Worm (Caenorhabditis elegans) whole organism, late embryonic: Measurements from ENCODE around the gene F46F5.11.
"Not testable (repeated sequence)": the region's sequence is repeated elsewhere in the genome, so short reads cannot be mapped to it uniquely, and the experiment has no call there.

Source experiments
- C08G9.2 ChIP-seq: sonication (generic microtip); optimal IDR thresholded peaks from 2 replicates; lab custom pipeline; 2016; ENCODE audit warnings: mild to moderate bottlenecking, missing genetic modification characterization, moderate library complexity, missing compliant biosample characterization
- T23F11.4 ChIP-seq: fragments of 200-800 bp; sonication (Bioruptor generic); optimal IDR thresholded peaks from 2 replicates; lab custom pipeline; 2018; ENCODE audit warnings: mild to moderate bottlenecking, missing genetic modification characterization, missing compliant biosample characterization
- Y22D7AL.16 ChIP-seq: sonication (generic microtip); optimal IDR thresholded peaks from 2 replicates; lab custom pipeline; 2016; ENCODE audit warnings: missing genetic modification characterization, missing compliant biosample characterization
- ceh-2 ChIP-seq: sonication (generic microtip); optimal IDR thresholded peaks from 2 replicates; lab custom pipeline; 2016; ENCODE audit warnings: missing genotype, missing genetic modification characterization, missing compliant biosample characterization
- ceh-31 ChIP-seq: sonication (generic microtip); optimal IDR thresholded peaks from 2 replicates; lab custom pipeline; 2016; ENCODE audit warnings: missing genetic modification characterization, missing compliant biosample characterization
- ceh-45 ChIP-seq: fragments of 200-800 bp; sonication (Bioruptor generic); IDR thresholded peaks from 2 replicates; pipeline ENCODE4 v1.3.6; 2022; ENCODE audit warnings: missing genetic modification reagents, missing genetic modification characterization, missing compliant biosample characterization
- ceh-48 ChIP-seq: sonication (generic microtip); optimal IDR thresholded peaks from 2 replicates; lab custom pipeline; 2016; ENCODE audit warnings: missing genetic modification characterization, inconsistent platforms, missing compliant biosample characterization
- ceh-6 ChIP-seq: fragments of 200-800 bp; sonication (Bioruptor generic); optimal IDR thresholded peaks from 2 replicates; lab custom pipeline; 2018; ENCODE audit warnings: mild to moderate bottlenecking, missing genetic modification characterization, missing compliant biosample characterization
- ceh-9 ChIP-seq: sonication (generic microtip); optimal IDR thresholded peaks from 2 replicates; lab custom pipeline; 2016; ENCODE audit warnings: mild to moderate bottlenecking, missing genetic modification characterization, inconsistent platforms, missing compliant biosample characterization
- dmd-4 ChIP-seq: sonication (generic microtip); optimal IDR thresholded peaks from 2 replicates; lab custom pipeline; 2016; ENCODE audit warnings: borderline replicate concordance, missing genetic modification characterization, missing compliant biosample characterization
- dve-1 ChIP-seq: sonication (generic microtip); optimal IDR thresholded peaks from 2 replicates; lab custom pipeline; 2017; ENCODE audit warnings: antibody characterized with exemption, mild to moderate bottlenecking, missing genetic modification characterization, missing compliant biosample characterization
- fkh-10 ChIP-seq: fragments of 150-350 bp; optimal IDR thresholded peaks from 2 replicates; lab custom pipeline; 2014; ENCODE audit warnings: missing biosample characterization, missing genetic modification reagents, missing genetic modification characterization
- fkh-6 ChIP-seq: sonication (generic microtip); optimal IDR thresholded peaks from 2 replicates; lab custom pipeline; 2016; ENCODE audit warnings: missing genetic modification characterization, missing compliant biosample characterization
- hlh-15 ChIP-seq: sonication (generic microtip); optimal IDR thresholded peaks from 2 replicates; lab custom pipeline; 2016; ENCODE audit warnings: missing genetic modification characterization, missing compliant biosample characterization
- hlh-30 ChIP-seq: sonication (generic microtip); optimal IDR thresholded peaks from 2 replicates; lab custom pipeline; 2017; ENCODE audit warnings: antibody characterized with exemption, missing genetic modification characterization, missing compliant biosample characterization; ENCODE audit not compliant: insufficient read depth
- lim-6 ChIP-seq: sonication (generic microtip); optimal IDR thresholded peaks from 2 replicates; lab custom pipeline; 2016; ENCODE audit warnings: missing genetic modification characterization, missing compliant biosample characterization
- lin-11 ChIP-seq: fragments of 200-800 bp; sonication (Bioruptor generic); optimal IDR thresholded peaks from 2 replicates; lab custom pipeline; 2018; ENCODE audit warnings: mild to moderate bottlenecking, missing genetic modification characterization, missing compliant biosample characterization
- madf-2 ChIP-seq: sonication (generic microtip); optimal IDR thresholded peaks from 2 replicates; lab custom pipeline; 2017; ENCODE audit warnings: missing genetic modification characterization, missing compliant biosample characterization
- nhr-232 ChIP-seq: sonication (generic microtip); optimal IDR thresholded peaks from 2 replicates; lab custom pipeline; 2016; ENCODE audit warnings: missing genetic modification characterization, missing compliant biosample characterization
- npax-4 ChIP-seq: sonication (generic microtip); optimal IDR thresholded peaks from 2 replicates; lab custom pipeline; 2016; ENCODE audit warnings: missing genetic modification characterization, missing compliant biosample characterization
- odd-2 ChIP-seq: sonication (generic microtip); optimal IDR thresholded peaks from 2 replicates; lab custom pipeline; 2017; ENCODE audit warnings: antibody characterized with exemption, mild to moderate bottlenecking, missing genetic modification characterization, missing compliant biosample characterization
- pat-9 ChIP-seq: fragments of 200-800 bp; sonication (Bioruptor generic); optimal IDR thresholded peaks from 2 replicates; lab custom pipeline; 2018; ENCODE audit warnings: mild to moderate bottlenecking, missing genetic modification characterization, moderate library complexity, missing compliant biosample characterization
- pax-1 ChIP-seq: fragments of 150-350 bp; optimal IDR thresholded peaks from 2 replicates; lab custom pipeline; 2014; ENCODE audit warnings: missing biosample characterization, missing genetic modification characterization
- pha-4 ChIP-seq: fragments of 150-350 bp; optimal IDR thresholded peaks from 2 replicates; lab custom pipeline; 2018; ENCODE audit warnings: missing biosample characterization, missing genetic modification reagents, missing genetic modification characterization
- pqm-1 ChIP-seq: sonication (generic microtip); optimal IDR thresholded peaks from 2 replicates; lab custom pipeline; 2016; ENCODE audit warnings: missing genetic modification characterization, missing compliant biosample characterization
- pros-1 ChIP-seq: fragments of 150-350 bp; optimal IDR thresholded peaks from 2 replicates; lab custom pipeline; 2014; ENCODE audit warnings: missing biosample characterization, missing genetic modification reagents, missing genetic modification characterization
- ref-2 ChIP-seq: sonication (generic microtip); optimal IDR thresholded peaks from 2 replicates; lab custom pipeline; 2016; ENCODE audit warnings: missing genetic modification characterization, missing compliant biosample characterization
- sox-2 ChIP-seq: fragments of 200-800 bp; sonication (Bioruptor generic); IDR thresholded peaks from 2 replicates; pipeline ENCODE4 v1.3.6; 2022; ENCODE audit warnings: missing genetic modification reagents, missing genetic modification characterization, missing compliant biosample characterization
- sox-4 ChIP-seq: sonication (generic microtip); optimal IDR thresholded peaks from 2 replicates; lab custom pipeline; 2017; ENCODE audit warnings: mild to moderate bottlenecking, missing genetic modification characterization, inconsistent platforms, missing compliant biosample characterization
- tbx-7 ChIP-seq: sonication (generic microtip); optimal IDR thresholded peaks from 2 replicates; lab custom pipeline; 2016; ENCODE audit warnings: missing genotype, missing genetic modification characterization, missing compliant biosample characterization
- ttx-3 ChIP-seq: sonication (generic microtip); optimal IDR thresholded peaks from 2 replicates; lab custom pipeline; 2016; ENCODE audit warnings: missing genetic modification reagents, missing genetic modification characterization, missing compliant biosample characterization
- unc-55 ChIP-seq: sonication (generic microtip); optimal IDR thresholded peaks from 2 replicates; lab custom pipeline; 2017; ENCODE audit warnings: missing biosample characterization, missing genetic modification reagents, missing genetic modification characterization

F46F5.11 gene

DNA sequence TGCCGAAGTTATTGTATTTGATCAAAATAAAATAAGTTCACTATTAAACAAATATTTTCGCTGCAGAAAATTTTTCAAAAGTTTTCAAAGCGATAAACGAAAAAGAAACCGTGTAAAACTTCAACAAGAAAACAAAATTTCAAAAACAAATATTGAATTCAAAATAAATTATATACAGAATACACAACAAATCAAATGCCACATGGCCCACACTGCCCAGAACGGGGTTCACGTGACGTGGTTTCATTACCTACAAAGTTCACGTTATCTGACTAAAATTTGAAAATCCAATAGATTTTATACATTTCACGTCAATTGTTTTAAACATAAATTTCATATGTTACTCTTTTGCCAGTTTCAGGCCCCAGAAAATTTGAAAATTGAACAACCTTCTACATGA is 12.0 kb downstream of the F46F5.11 start, which contains the start of gene F46F5.7:
Gene F46F5.7, minus strand, starts transcription at position 101 of the 400 bp plus-strand sequence.
- no peak for TF ChIP-seq ceh-2 (tag; lab: Kevin White, UChicago)
- no peak for TF ChIP-seq pros-1 (tag; lab: Kevin White, UChicago)
- no peak for TF ChIP-seq ttx-3 (tag; lab: Kevin White, UChicago)
- no peak for TF ChIP-seq hlh-30 (tag; lab: Kevin White, UChicago)
- TF ChIP-seq fkh-10 (GFP tag; lab: Kevin White, UChicago), result no peak

DNA sequence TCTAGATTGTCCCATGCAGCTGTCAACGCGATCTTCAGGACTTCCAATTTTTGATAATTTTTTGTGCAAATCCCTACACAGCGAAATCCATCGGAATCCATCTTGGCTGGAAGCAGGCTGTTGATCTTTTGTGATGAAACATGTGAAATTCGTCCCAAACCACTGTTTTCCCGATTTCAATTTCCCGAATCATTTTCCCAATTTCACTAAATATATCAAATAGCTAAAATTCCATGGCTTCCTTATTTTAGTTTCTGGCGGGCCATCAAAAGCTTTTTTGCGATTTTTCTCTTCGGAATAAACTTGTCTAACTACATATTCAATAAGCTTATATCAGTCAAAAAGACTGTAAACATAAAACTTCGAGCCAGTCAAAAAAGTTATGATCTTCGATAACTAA is 13.0 kb downstream of the F46F5.11 start, which contains the start of gene F46F5.8:
Gene F46F5.8, minus strand, starts transcription at position 101 of the 400 bp plus-strand sequence.
- TF ChIP-seq npax-4 (tag; lab: Kevin White, UChicago), result no peak
- TF ChIP-seq pat-9, result no peak
- no peak for TF ChIP-seq ref-2
- no peak for TF ChIP-seq nhr-232 (tag; lab: Kevin White, UChicago)
- TF ChIP-seq tbx-7, result no peak

DNA sequence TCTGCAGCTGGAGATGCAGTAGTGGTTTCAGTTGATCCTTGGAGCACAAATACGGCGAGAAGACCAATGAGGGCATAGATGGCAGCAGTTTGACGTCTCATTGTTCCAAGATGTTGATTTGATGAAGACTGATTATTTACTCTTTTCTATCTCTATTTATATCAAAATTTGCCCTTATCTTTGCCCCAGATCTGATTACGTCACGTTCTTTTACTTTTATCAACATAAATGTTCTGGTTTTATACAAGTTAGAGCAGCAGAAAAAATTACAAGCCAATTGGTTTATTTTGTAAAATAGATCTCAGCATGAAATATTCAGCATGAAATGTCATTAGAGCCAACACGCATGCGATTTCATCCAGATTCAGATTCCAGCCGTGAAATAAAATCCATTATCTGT is 14.2 kb downstream of the F46F5.11 start, which contains the start of gene msrp-4:
Gene msrp-4, minus strand, starts transcription at position 101 of the 400 bp plus-strand sequence.
- not testable (repeated sequence) for TF ChIP-seq sox-4, dve-1, ceh-9 (tag; lab: Kevin White, UChicago)

DNA sequence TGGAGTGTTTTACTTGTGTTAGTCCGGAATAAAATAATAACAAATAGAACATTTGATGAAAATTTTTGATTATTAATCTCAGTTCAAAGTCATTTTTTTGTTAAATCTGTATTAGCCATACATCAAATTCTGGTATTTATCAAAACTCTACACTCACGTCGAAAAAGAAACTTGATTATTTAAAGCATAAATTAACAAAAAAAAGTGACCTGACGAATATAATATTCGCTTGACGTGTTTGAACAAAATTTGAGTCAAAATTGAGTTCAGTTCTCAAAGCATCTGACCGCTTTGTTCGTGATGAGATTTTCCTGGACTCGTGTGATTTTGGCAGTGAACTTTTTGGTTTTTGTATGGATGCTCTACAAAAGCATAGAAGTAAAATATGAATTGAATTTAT is 15.0 kb downstream of the F46F5.11 start, which contains the start of gene F46F5.10:
Gene F46F5.10, plus strand, starts transcription at position 301 of the 400 bp plus-strand sequence.
- TF ChIP-seq ceh-6 (GFP tag; lab: Kevin White, UChicago) (no peak), lim-6 (no peak), C08G9.2 (tag; lab: Kevin White, UChicago) (no peak), unc-55 (no peak), tbx-7 (no peak)

DNA sequence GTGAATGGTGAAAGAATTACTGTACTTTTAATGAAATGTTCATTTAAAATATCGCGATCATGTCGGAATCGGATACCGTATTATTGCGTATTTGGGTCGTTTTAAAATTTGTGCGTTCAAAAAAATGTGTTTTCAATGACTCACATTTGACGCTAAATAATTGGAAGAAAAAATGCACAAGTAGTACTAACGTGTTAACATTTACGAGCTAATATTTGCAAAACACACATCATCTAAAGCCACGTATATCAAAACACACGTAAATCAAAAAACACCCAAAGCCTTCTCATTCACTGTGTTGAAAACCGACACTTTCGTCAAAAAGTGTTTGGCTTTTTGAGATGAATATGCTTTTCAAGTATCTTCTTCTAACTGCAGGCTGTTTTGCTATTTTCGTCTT is 17.0 kb downstream of the F46F5.11 start, which contains the start of gene F28A10.1:
Gene F28A10.1, plus strand, starts transcription at position 301 of the 400 bp plus-strand sequence.
- no peak for TF ChIP-seq odd-2
- no peak for TF ChIP-seq lin-11 (tag; lab: Kevin White, UChicago)
- no peak for TF ChIP-seq Y22D7AL.16 (tag; lab: Kevin White, UChicago)
- TF ChIP-seq madf-2 (tag; lab: Kevin White, UChicago), result no peak
- TF ChIP-seq ceh-45 (GFP tag; lab: Robert Waterston, UW), result no peak
- no peak for TF ChIP-seq ceh-48 (tag; lab: Kevin White, UChicago)
- TF ChIP-seq pha-4, result no peak

DNA sequence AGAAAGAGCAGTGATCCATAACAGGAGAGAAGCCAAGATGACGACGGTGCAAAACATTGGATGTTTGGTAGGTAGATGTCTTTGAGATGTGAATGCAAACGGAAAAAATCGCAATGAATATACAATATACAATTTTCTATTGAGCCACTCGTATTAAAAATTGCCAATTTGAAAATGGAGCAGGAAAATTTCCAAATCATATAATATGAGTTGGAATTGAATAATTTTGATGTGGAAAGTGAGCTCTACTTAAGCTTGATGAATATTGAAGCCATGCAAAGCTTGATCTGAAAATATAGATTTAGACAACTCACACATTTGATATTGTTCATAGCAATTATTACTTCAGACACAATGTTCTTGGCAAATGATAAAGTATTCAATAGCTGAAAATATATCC is 29.9 kb downstream of the F46F5.11 start, which contains the start of gene F28A10.8:
Gene F28A10.8, minus strand, starts transcription at position 101 of the 400 bp plus-strand sequence.
- TF ChIP-seq sox-4 (tag; lab: Kevin White, UChicago), result no peak
- TF ChIP-seq sox-2 (GFP tag; lab: Robert Waterston, UW), result no peak
- TF ChIP-seq ceh-6 (GFP tag; lab: Kevin White, UChicago), result no peak
- TF ChIP-seq odd-2, result no peak
- no peak for TF ChIP-seq dmd-4 (tag; lab: Kevin White, UChicago)
- TF ChIP-seq ceh-31 (tag; lab: Kevin White, UChicago), result no peak
- no peak for TF ChIP-seq hlh-15 (tag; lab: Kevin White, UChicago)
- TF ChIP-seq C08G9.2 (tag; lab: Kevin White, UChicago), result no peak
- TF ChIP-seq unc-55, result no peak
- no peak for TF ChIP-seq pqm-1 (tag; lab: Kevin White, UChicago)

DNA sequence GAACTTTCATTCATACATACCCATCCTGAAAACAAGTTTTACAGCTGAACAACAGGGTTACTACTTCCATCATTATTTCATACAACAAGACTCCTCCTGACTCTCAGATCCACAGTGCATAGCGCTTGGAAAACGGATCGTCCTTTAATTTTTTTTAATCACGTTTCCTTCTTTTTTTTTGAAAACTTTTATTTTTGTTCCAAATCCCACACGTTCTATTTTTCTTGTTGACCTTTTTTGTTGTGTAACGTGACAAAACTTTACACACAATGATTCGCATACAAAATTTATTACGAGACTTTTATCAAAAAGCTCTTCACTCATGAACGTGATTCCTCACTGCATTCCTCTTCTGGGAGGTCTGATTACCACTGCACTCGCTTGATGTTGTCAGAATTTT is 31.6 kb downstream of the F46F5.11 start, which contains the start of gene clc-33:
Gene clc-33, plus strand, starts transcription at position 301 of the 400 bp plus-strand sequence.
- TF ChIP-seq ceh-45 (GFP tag; lab: Robert Waterston, UW) (no peak), pax-1 (no peak), ceh-2 (tag; lab: Kevin White, UChicago) (no peak), madf-2 (tag; lab: Kevin White, UChicago) (no peak), fkh-6 (tag; lab: Kevin White, UChicago) (no peak), T23F11.4 (GFP tag; lab: Kevin White, UChicago) (no peak)
